Worm (Caenorhabditis elegans): ENCODE data around the gene Y48G9A.11.
A peak's percentile ranks its signal among the peaks of the same experiment; 100 is the strongest.

Gene Y48G9A.11

DNA sequence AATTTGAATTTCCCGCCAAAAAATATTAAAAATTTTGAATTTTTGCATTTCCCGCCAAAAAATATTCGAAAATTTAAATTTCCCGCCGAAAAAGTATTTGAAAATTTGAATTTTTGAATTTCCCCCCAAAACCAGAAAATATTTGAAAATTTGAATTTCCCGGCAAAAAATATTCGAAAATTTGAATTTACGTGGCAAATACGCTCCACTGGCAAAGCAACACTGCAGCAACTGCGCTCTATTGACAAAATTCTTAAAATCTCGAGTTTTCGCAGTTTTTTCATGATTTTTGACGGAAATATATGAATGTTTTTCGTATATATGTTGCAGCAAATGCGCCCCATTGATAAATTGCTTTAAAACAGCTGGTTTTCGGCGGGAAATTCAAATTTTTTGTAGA is 5.3 kb downstream of the Y48G9A.11 start:
- no peak for TF ChIP-seq skn-1 (tag; optimal IDR thresholded peaks at IDR 0.05)
- peak in 1 of 3 experiments; percentile 4 for TF ChIP-seq dpl-1 (GFP tag; optimal IDR thresholded peaks at IDR 0.05)
- TF ChIP-seq efl-1 (optimal IDR thresholded peaks at IDR 0.05), result no peak
- TF ChIP-seq efl-1 (GFP tag; optimal IDR thresholded peaks at IDR 0.05 in 1 of 2), result peak; percentile 42 to 46

DNA sequence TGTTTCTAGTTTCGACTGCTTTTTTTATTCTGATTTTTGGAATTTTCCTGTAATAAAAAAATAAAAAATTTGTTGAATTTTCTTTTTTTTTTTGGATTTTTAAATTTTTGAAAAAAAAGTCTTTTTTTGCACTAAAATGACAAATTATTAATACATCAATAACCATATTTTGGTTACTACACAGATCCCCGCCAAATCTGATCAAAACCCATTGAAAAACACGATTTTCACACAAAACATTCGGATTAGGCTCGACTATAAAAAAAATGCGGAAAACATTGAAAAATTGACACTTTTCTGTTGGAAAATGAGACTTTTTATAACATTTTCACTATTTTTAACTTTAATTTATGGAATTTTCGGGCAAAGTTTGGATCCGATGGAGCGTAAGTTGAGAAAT is 6.4 kb downstream of the Y48G9A.11 start, which contains the start of gene Y48G9A.7:
Gene Y48G9A.7, plus strand, starts transcription at position 301 of the 400 bp plus-strand sequence.
- no peak for TF ChIP-seq dpl-1 (GFP tag; optimal IDR thresholded peaks at IDR 0.05)
- TF ChIP-seq elt-3 (tag; optimal IDR thresholded peaks at IDR 0.05), result no peak
- no peak for TF ChIP-seq skn-1 (tag; optimal IDR thresholded peaks at IDR 0.05)

- TF ChIP-seq unc-98 (GFP tag; IDR thresholded peaks at IDR 0.05), result no peak
- TF ChIP-seq nhr-76 (tag; optimal IDR thresholded peaks at IDR 0.05), result no peak
- no peak for TF ChIP-seq egl-13 (tag; optimal IDR thresholded peaks at IDR 0.05)
- no peak for TF ChIP-seq lsy-2 (tag; optimal IDR thresholded peaks at IDR 0.05)
- no peak for TF ChIP-seq hlh-4 (tag; optimal IDR thresholded peaks at IDR 0.05)
- TF ChIP-seq pqm-1 (tag; optimal IDR thresholded peaks at IDR 0.05), result no peak
- TF ChIP-seq ceh-88 (GFP tag; IDR thresholded peaks at IDR 0.05), result no peak
These were observed 10.8 kb downstream of the Y48G9A.11 start for ce11 chrIII:2105935-2106334.

- TF ChIP-seq lin-13 (GFP tag; optimal IDR thresholded peaks at IDR 0.05) (no peak), nhr-47 (tag; optimal IDR thresholded peaks at IDR 0.05) (no peak), hpl-2 (GFP tag; optimal IDR thresholded peaks at IDR 0.05) (no peak), vab-15 (tag; optimal IDR thresholded peaks at IDR 0.05) (no peak), nhr-71 (tag; optimal IDR thresholded peaks at IDR 0.05) (no peak), efl-3 (GFP tag; optimal IDR thresholded peaks at IDR 0.05) (no peak), lin-39 (tag; optimal IDR thresholded peaks at IDR 0.05) (no peak), fkh-4 (tag; optimal IDR thresholded peaks at IDR 0.05; ENCODE audit: borderline replicate concordance) (no peak), mep-1 (tag; optimal IDR thresholded peaks at IDR 0.05) (no peak), dsc-1 (tag; optimal IDR thresholded peaks at IDR 0.05) (no peak), mab-9 (GFP tag; IDR thresholded peaks at IDR 0.05) (no peak), egl-27 (tag; optimal IDR thresholded peaks at IDR 0.05) (no peak), jun-1 (tag; optimal IDR thresholded peaks at IDR 0.05) (no peak), nhr-20 (tag; optimal IDR thresholded peaks at IDR 0.05) (no peak), lin-14 (GFP tag; optimal IDR thresholded peaks at IDR 0.05) (no peak), C16A3.4 (tag; optimal IDR thresholded peaks at IDR 0.05) (no peak)
These were observed 14.8 kb downstream of the Y48G9A.11 start, which contains the start of gene ppk-2 for ce11 chrIII:2101895-2102345. Gene ppk-2, plus strand, starts transcription at chrIII:2102295.

DNA sequence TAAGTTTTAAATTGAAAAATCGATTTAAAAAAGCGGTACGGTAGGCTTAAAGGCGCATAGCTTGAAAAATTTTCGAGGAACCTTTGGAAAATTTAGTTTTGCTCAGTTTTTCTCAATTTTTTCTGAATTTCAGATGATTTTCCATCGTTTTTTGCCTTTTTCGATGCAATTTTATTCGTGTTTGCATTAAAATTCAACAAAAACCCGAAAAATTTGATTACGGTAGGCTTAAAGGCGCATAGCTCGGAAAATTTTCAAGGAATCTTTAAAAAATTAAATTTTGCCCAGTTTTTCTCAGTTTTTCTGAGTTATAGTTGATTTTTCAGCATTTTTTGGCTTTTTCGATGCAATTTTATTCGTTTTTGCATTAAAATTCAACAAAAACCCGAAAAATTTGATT is 15.4 kb downstream of the Y48G9A.11 start:
- TF ChIP-seq snu-23 (GFP tag; optimal IDR thresholded peaks at IDR 0.05) (no peak), vab-15 (tag; optimal IDR thresholded peaks at IDR 0.05) (no peak), nhr-85 (tag) (no peak), lin-14 (GFP tag; optimal IDR thresholded peaks at IDR 0.05) (no peak), dsc-1 (tag; optimal IDR thresholded peaks at IDR 0.05) (no peak), jun-1 (tag; optimal IDR thresholded peaks at IDR 0.05) (no peak), egl-13 (tag; optimal IDR thresholded peaks at IDR 0.05) (no peak), sox-4 (tag; optimal IDR thresholded peaks at IDR 0.05) (no peak), lin-13 (GFP tag; optimal IDR thresholded peaks at IDR 0.05) (no peak), F16B12.6 (tag; optimal IDR thresholded peaks at IDR 0.05) (no peak), mab-9 (GFP tag; IDR thresholded peaks at IDR 0.05) (no peak), zag-1 (tag; optimal IDR thresholded peaks at IDR 0.05) (no peak), unc-86 (tag; optimal IDR thresholded peaks at IDR 0.05) (no peak), ces-1 (GFP tag; optimal IDR thresholded peaks at IDR 0.05) (no peak), lin-15B (tag; optimal IDR thresholded peaks at IDR 0.05) (no peak)

Data from whole organism, L1 larva.